Fruit fly (Drosophila melanogaster): Measurements from ENCODE around the gene HGTX.

HGTX gene

DNA sequence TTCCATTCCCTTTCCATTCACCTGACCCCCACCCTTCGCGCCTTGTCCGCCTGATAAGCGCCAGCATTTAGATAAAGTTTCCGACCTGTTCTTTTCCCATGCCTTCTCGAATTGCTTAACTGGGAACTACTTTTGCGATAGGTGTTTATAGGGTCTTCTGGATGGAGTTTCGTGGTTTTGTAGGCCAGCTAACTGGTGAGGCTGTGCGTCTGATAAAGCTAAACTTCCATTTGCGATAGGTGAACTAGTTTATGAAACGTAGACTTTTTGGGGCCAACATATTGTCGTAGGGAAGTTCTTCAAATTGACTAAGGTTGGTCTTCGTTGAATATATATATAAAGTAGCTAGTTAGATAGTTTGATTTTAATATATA is 36.2 kb upstream of the HGTX start:
- TF ChIP-seq EcR (GFP tag; optimal IDR thresholded peaks at IDR 0.05): peak; percentile 15
- no peak for TF ChIP-seq CG9948 (tag; optimal IDR thresholded peaks at IDR 0.05)
- TF ChIP-seq CG14655 (GFP tag; optimal IDR thresholded peaks at IDR 0.05): no peak
- TF ChIP-seq rn (GFP tag; IDR thresholded peaks at IDR 0.05): no peak

DNA sequence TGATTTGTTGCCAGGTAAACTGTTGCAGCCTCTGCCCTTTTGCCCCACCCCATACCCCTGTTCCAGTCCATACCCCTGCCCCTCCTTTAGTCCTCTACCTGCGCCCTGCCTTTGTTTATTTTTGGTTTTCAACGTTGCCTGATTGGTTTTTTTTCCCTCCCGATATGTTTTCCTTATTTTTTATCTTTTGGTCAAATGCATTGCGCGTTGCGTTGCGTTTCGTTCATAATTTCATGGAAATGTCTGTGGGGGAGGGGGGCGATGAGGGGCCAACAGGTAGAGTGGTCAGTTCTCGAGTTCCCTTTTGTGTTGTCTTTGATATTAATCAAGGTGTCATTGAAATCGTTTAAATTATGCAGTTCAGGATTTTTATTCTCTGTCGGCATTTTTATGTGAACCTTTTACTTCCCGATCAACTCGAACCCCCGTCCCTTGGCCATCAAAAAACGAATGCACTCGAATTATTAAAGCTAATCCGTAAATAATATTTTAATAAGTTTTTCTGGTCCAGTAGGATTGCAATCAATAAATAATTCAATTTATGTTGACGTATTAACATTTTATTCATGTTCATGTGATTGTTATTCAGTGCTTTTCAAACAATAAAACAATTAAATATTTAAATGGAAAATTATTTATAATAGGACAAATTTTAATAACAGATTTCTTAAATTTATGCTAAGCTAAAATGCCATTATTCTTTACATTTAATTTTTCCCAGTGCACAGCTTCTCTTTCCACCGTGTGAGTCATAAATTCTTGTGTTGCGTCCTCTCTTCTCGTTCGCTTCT is 35.6 kb upstream of the HGTX start:
- TF ChIP-seq D1 (tag; optimal IDR thresholded peaks at IDR 0.05) (peak; percentile 80), CG8301 (tag; optimal IDR thresholded peaks at IDR 0.05) (peak; percentile 34), fd96Ca (GFP tag; IDR thresholded peaks at IDR 0.05) (no peak), CG14655 (GFP tag; optimal IDR thresholded peaks at IDR 0.05) (peak; percentile 65), Snoo (tag; optimal IDR thresholded peaks at IDR 0.05) (peak; percentile 83), CG12605 (GFP tag; IDR thresholded peaks at IDR 0.05) (no peak), CG34367 (tag; optimal IDR thresholded peaks at IDR 0.05) (peak; percentile 87), Pif1A (GFP tag; optimal IDR thresholded peaks at IDR 0.05) (peak; percentile 54), CG15710 (tag; optimal IDR thresholded peaks at IDR 0.05) (peak; percentile 90), CG32121 (GFP tag; IDR thresholded peaks at IDR 0.05) (no peak), CG17806 (tag; optimal IDR thresholded peaks at IDR 0.05) (peak; percentile 88), gl (tag; optimal IDR thresholded peaks at IDR 0.05) (peak; percentile 62), CG13204 (GFP tag; optimal IDR thresholded peaks at IDR 0.05) (peak; percentile 64), rn (GFP tag; IDR thresholded peaks at IDR 0.05) (0 out of 2 replicates have a peak, but pooled peaks have one; percentile 12), CG4496 (GFP tag; IDR thresholded peaks at IDR 0.05) (peak; percentile 22; the same call in 1 of the 3 replicates), CG9948 (tag; optimal IDR thresholded peaks at IDR 0.05) (peak; percentile 91), EcR (GFP tag; optimal IDR thresholded peaks at IDR 0.05) (no peak), Ets98B (GFP tag; IDR thresholded peaks at IDR 0.05) (no peak), CG10348 (GFP tag; IDR thresholded peaks at IDR 0.05) (no peak), Pif1B (GFP tag; optimal IDR thresholded peaks at IDR 0.05) (peak; percentile 40), CG8159 (tag; optimal IDR thresholded peaks at IDR 0.05) (peak; percentile 96)

DNA sequence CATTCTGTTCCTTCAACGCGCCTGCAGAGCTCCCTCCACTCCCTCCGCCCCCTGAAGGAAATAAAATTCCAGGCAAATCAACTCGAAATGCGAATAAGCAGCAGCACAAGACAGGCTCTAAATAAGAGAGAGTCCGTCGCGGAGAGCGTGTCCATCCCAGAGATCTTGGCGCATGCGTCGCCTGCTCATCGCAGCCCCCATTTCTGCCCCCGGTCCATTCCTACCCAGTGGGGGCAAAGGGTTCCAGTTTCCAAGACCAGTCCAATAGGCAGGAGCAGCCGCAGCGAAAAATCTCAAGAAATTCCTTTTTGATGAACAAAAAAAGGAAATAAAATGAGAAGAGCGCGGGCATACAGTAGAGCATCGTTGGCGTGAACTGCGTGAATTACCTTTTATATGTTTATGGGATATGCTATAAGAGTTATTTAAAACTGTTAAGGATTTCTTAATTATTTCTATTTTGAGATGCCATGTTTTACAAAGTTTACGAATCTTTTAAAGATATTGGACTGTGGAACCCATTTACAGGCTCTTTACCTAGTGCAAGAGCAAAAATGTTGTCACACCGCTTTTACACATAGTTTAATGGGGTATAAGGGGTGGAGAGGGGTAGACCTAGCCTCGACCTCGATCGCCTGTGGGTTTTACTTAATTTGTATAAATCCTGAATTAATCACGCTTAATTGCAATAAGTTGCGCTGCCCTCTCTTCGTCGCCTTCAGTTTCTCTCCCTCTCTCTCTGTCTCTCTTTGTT is 34.9 kb upstream of the HGTX start:
- TF ChIP-seq CG32121 (GFP tag; IDR thresholded peaks at IDR 0.05) (peak; percentile 80), CG4496 (GFP tag; IDR thresholded peaks at IDR 0.05) (peak; percentile 93), CG34367 (tag; optimal IDR thresholded peaks at IDR 0.05) (peak; percentile 94), Pif1A (GFP tag; optimal IDR thresholded peaks at IDR 0.05) (peak; percentile 95), CG14655 (GFP tag; optimal IDR thresholded peaks at IDR 0.05) (peak; percentile 90), Pif1B (GFP tag; optimal IDR thresholded peaks at IDR 0.05) (peak; percentile 91), EcR (GFP tag; optimal IDR thresholded peaks at IDR 0.05) (peak; percentile 77), CG9948 (tag; optimal IDR thresholded peaks at IDR 0.05) (peak; percentile 94), fd96Ca (GFP tag; IDR thresholded peaks at IDR 0.05) (peak; percentile 78), CG8301 (tag; optimal IDR thresholded peaks at IDR 0.05) (peak; percentile 87), CG15710 (tag; optimal IDR thresholded peaks at IDR 0.05) (peak; percentile 97), Snoo (tag; optimal IDR thresholded peaks at IDR 0.05) (peak; percentile 77), rn (GFP tag; IDR thresholded peaks at IDR 0.05) (peak; percentile 78), CG8159 (tag; optimal IDR thresholded peaks at IDR 0.05) (peak; percentile 96), Ets98B (GFP tag; IDR thresholded peaks at IDR 0.05) (peak; percentile 81), CG12605 (GFP tag; IDR thresholded peaks at IDR 0.05) (peak; percentile 87), D1 (tag; optimal IDR thresholded peaks at IDR 0.05) (peak; percentile 83), CG17806 (tag; optimal IDR thresholded peaks at IDR 0.05) (peak; percentile 95), gl (tag; optimal IDR thresholded peaks at IDR 0.05) (peak; percentile 91), CG10348 (GFP tag; IDR thresholded peaks at IDR 0.05) (0 out of 2 replicates have a peak, but pooled peaks have one; percentile 13), CG13204 (GFP tag; optimal IDR thresholded peaks at IDR 0.05) (peak; percentile 89)

DNA sequence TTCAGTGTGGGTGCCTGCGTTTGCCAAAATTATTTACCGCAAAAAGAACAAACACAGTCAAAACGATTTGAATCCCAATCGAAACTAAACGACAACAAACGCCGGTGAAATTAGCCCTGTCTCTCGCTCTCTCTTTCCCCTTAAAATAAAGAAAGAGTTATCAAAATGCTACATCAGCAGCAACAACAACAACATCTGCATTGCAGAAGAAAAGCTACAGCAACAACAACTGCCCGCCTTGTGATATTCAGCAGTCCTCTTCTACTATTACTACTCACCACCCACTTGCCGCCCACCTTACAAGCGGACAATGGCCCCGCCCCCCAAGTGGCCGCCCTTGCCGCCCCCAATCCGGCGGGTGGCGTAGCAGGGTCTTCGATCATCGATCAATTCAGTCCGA is 33.6 kb upstream of the HGTX start:
- no peak for TF ChIP-seq gl (tag; optimal IDR thresholded peaks at IDR 0.05)
- no peak for TF ChIP-seq CG8159 (tag; optimal IDR thresholded peaks at IDR 0.05)
- no peak for TF ChIP-seq CG34367 (tag; optimal IDR thresholded peaks at IDR 0.05)
- TF ChIP-seq CG32121 (GFP tag; IDR thresholded peaks at IDR 0.05): no peak
- no peak for TF ChIP-seq CG10348 (GFP tag; IDR thresholded peaks at IDR 0.05)

DNA sequence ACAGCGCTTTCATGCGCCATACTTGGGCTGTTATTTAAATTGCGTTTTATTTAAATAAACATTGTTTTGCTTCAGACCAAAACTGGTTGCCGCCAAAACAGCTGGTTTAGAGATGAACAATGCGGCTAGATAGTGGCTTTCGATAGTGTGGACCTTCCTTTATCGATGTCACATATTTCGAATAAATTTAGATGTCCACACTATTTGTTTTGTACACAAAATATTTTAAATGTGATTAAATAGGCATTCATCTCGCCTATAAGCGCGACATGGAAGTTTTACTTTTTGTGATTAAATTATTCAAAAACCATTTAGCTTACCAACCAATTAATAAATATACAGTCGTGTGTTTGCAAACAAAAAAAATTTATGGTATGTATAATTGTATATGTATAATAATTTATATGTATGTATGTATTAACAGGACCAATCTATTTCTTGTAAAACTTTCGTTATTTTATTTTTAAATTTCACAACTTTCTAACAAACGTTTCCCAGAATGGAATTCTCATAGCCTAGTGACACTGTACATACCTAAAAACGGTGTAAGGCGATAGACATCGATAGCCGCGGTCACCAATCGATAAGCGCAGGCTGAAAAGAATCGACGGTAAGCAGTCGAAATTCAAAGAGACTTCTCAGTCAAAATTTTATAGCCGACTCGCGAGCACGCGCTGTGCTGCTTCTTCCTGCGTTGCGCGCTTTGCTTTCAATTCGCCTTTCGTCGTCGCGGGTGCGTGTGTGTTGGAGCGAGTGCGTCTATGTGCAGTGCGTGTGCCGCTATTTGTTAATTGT is 32.8 kb upstream of the HGTX start, which contains the start of the genes RecQ5 and dlp:
TSS of gene RecQ5 (minus strand) at position 114 of the 795 bp plus-strand sequence.
TSS of gene dlp (plus strand) at position 638 of the 795 bp plus-strand sequence.
- TF ChIP-seq Snoo (tag; optimal IDR thresholded peaks at IDR 0.05): peak; percentile 67
- no peak for TF ChIP-seq D1 (tag; optimal IDR thresholded peaks at IDR 0.05)
- peak; percentile 61 for TF ChIP-seq CG14655 (GFP tag; optimal IDR thresholded peaks at IDR 0.05)
- TF ChIP-seq Pif1B (GFP tag; optimal IDR thresholded peaks at IDR 0.05): peak; percentile 58
- peak; percentile 25; the same call in 1 of the 3 replicates for TF ChIP-seq fd96Ca (GFP tag; IDR thresholded peaks at IDR 0.05)
- peak; percentile 53; the same call in 1 of the 2 replicates for TF ChIP-seq CG32121 (GFP tag; IDR thresholded peaks at IDR 0.05)
- TF ChIP-seq CG8159 (tag; optimal IDR thresholded peaks at IDR 0.05): peak; percentile 77
- peak; percentile 68 for TF ChIP-seq Ets98B (GFP tag; IDR thresholded peaks at IDR 0.05)
- TF ChIP-seq CG12605 (GFP tag; IDR thresholded peaks at IDR 0.05): no peak; the same call in 1 of the 2 replicates
- TF ChIP-seq CG8301 (tag; optimal IDR thresholded peaks at IDR 0.05): peak; percentile 51
- no peak for TF ChIP-seq gl (tag; optimal IDR thresholded peaks at IDR 0.05)
- peak; percentile 69 for TF ChIP-seq CG4496 (GFP tag; IDR thresholded peaks at IDR 0.05)
- TF ChIP-seq rn (GFP tag; IDR thresholded peaks at IDR 0.05): 0 out of 2 replicates have a peak, but pooled peaks have one; percentile 3
- TF ChIP-seq Pif1A (GFP tag; optimal IDR thresholded peaks at IDR 0.05): peak; percentile 53
- TF ChIP-seq CG10348 (GFP tag; IDR thresholded peaks at IDR 0.05): no peak
- peak; percentile 32 for TF ChIP-seq CG34367 (tag; optimal IDR thresholded peaks at IDR 0.05)
- peak; percentile 28 for TF ChIP-seq EcR (GFP tag; optimal IDR thresholded peaks at IDR 0.05)
- TF ChIP-seq CG15710 (tag; optimal IDR thresholded peaks at IDR 0.05): peak; percentile 70
- no peak for TF ChIP-seq CG13204 (GFP tag; optimal IDR thresholded peaks at IDR 0.05)
- TF ChIP-seq CG17806 (tag; optimal IDR thresholded peaks at IDR 0.05): peak; percentile 66
- peak; percentile 46 for TF ChIP-seq CG9948 (tag; optimal IDR thresholded peaks at IDR 0.05)
